Fruit fly (Drosophila melanogaster) whole organism, embryonic: ENCODE measurements around the gene Ca-Ma2d.

ENCODE experiments used
- Atf6 ChIP-seq: fragments of 200-800 bp; sonication (Bioruptor generic); IDR thresholded peaks from 2 replicates; pipeline ENCODE4 v1.3.6; 2022; ENCODE audit warnings: missing biosample characterization, missing genetic modification characterization
- CG1024 ChIP-seq: fragments of 200-800 bp; sonication (Bioruptor generic); IDR thresholded peaks from 2 replicates; pipeline ENCODE4 v1.3.6; 2022; ENCODE audit warnings: missing biosample characterization, missing genetic modification characterization
- CG10267 ChIP-seq: fragments of 200-800 bp; sonication (Bioruptor generic); optimal IDR thresholded peaks from 2 replicates; lab custom pipeline; 2018; ENCODE audit warnings: missing biosample characterization, mild to moderate bottlenecking, missing genetic modification characterization, moderate library complexity
- CG12104 ChIP-seq: fragments of 200-800 bp; sonication (Bioruptor generic); optimal IDR thresholded peaks from 3 replicates; lab custom pipeline; 2016; ENCODE audit warnings: missing biosample characterization, missing genetic modification characterization
- CG12744 ChIP-seq: fragments of 200-800 bp; sonication (Bioruptor generic); optimal IDR thresholded peaks from 2 replicates; lab custom pipeline; 2016; ENCODE audit warnings: missing biosample characterization, missing genetic modification characterization
- CG13424 ChIP-seq: fragments of 200-800 bp; sonication (Bioruptor generic); optimal IDR thresholded peaks from 2 replicates; lab custom pipeline; 2019; ENCODE audit warnings: missing biosample characterization, mild to moderate bottlenecking, missing genetic modification characterization, moderate library complexity
- CG13894 ChIP-seq: fragments of 200-800 bp; sonication (Bioruptor generic); optimal IDR thresholded peaks from 3 replicates; lab custom pipeline; 2018; ENCODE audit warnings: missing biosample characterization, mild to moderate bottlenecking, missing genetic modification characterization, moderate library complexity
- CG17385 ChIP-seq: fragments of 200-800 bp; sonication (Bioruptor generic); optimal IDR thresholded peaks from 3 replicates; lab custom pipeline; 2018; ENCODE audit warnings: missing biosample characterization, mild to moderate bottlenecking, missing genetic modification characterization
- CG2678 ChIP-seq: fragments of 200-800 bp; sonication (Bioruptor generic); optimal IDR thresholded peaks from 3 replicates; lab custom pipeline; 2019; ENCODE audit warnings: missing biosample characterization, mild to moderate bottlenecking, missing genetic modification characterization, moderate library complexity
- CG32532 ChIP-seq: fragments of 200-800 bp; sonication (Bioruptor generic); IDR thresholded peaks from 2 replicates; pipeline ENCODE4 v1.3.6; 2022; ENCODE audit warnings: missing biosample characterization, missing genetic modification characterization
- CG3995 ChIP-seq: fragments of 200-800 bp; sonication (Bioruptor generic); optimal IDR thresholded peaks from 3 replicates; lab custom pipeline; 2016; ENCODE audit warnings: missing biosample characterization, missing genetic modification characterization
- CG4707 ChIP-seq: fragments of 200-800 bp; sonication (Bioruptor generic); optimal IDR thresholded peaks from 2 replicates; lab custom pipeline; 2018; ENCODE audit warnings: missing biosample characterization, mild to moderate bottlenecking, missing genetic modification characterization, moderate library complexity
- CG6689 ChIP-seq: fragments of 200-800 bp; sonication (Bioruptor generic); IDR thresholded peaks from 2 replicates; pipeline ENCODE4 v1.3.6; 2022; ENCODE audit warnings: missing biosample characterization, missing genetic modification characterization
- CG8290 ChIP-seq, 3 experiments: fragments of 200-800 bp; sonication (Bioruptor generic); optimal IDR thresholded peaks; 2 replicates each; lab custom pipeline; 2016 to 2019; ENCODE audit warnings: missing biosample characterization in 3 of 3, missing genetic modification characterization in 3 of 3, mild to moderate bottlenecking in 2 of 3, moderate library complexity in 1 of 3
- CG9215 ChIP-seq: fragments of 200-800 bp; sonication (Bioruptor generic); IDR thresholded peaks from 2 replicates; pipeline ENCODE4 v1.3.6; 2022; ENCODE audit warnings: missing biosample characterization, missing genetic modification characterization
- CG9437 ChIP-seq: fragments of 200-800 bp; sonication (Bioruptor generic); optimal IDR thresholded peaks from 2 replicates; lab custom pipeline; 2018; ENCODE audit warnings: missing biosample characterization, mild to moderate bottlenecking, missing genetic modification characterization
- CG9609 ChIP-seq: fragments of 200-800 bp; sonication (Bioruptor generic); optimal IDR thresholded peaks from 3 replicates; lab custom pipeline; 2016; ENCODE audit warnings: missing biosample characterization, missing genetic modification characterization
- CG9797 ChIP-seq: fragments of 200-800 bp; sonication (Bioruptor generic); optimal IDR thresholded peaks from 3 replicates; lab custom pipeline; 2018; ENCODE audit warnings: missing biosample characterization, mild to moderate bottlenecking, missing genetic modification characterization
- CoRest ChIP-seq: fragments of 200-800 bp; sonication (Bioruptor generic); optimal IDR thresholded peaks from 3 replicates; lab custom pipeline; 2018; ENCODE audit warnings: missing biosample characterization, mild to moderate bottlenecking, missing genetic modification characterization, moderate library complexity
- Dfd ChIP-seq, 2 experiments: fragments of >200 bp; optimal IDR thresholded peaks; 2 replicates each; lab custom pipeline; 2017; ENCODE audit warnings: missing biosample characterization in 2 of 2, missing genetic modification characterization in 2 of 2
- Dll ChIP-seq: fragments of 200-800 bp; sonication (Bioruptor generic); IDR thresholded peaks from 4 replicates; pipeline ENCODE4 v1.3.6; 2022; ENCODE audit warnings: missing biosample characterization, missing genetic modification characterization; ENCODE audit not compliant: partially characterized antibody
- Elba2 ChIP-seq: fragments of 200-800 bp; sonication (Bioruptor generic); optimal IDR thresholded peaks from 3 replicates; lab custom pipeline; 2016; ENCODE audit warnings: missing biosample characterization, missing genetic modification characterization
- Lim3 ChIP-seq: fragments of 200-800 bp; sonication (Bioruptor generic); IDR thresholded peaks from 2 replicates; pipeline ENCODE4 v1.3.6; 2022; ENCODE audit warnings: missing biosample characterization, missing genetic modification characterization
- MTF-1 ChIP-seq: fragments of 200-800 bp; sonication (Bioruptor generic); optimal IDR thresholded peaks from 2 replicates; lab custom pipeline; 2018; ENCODE audit warnings: missing biosample characterization, mild to moderate bottlenecking, missing genetic modification characterization, borderline replicate concordance
- Mad ChIP-seq: fragments of 200-800 bp; sonication (Bioruptor generic); optimal IDR thresholded peaks from 2 replicates; lab custom pipeline; 2016; ENCODE audit warnings: missing biosample characterization, missing genetic modification characterization
- NC2β ChIP-seq: fragments of 200-800 bp; sonication (Bioruptor generic); optimal IDR thresholded peaks from 2 replicates; lab custom pipeline; 2016; ENCODE audit warnings: missing biosample characterization, missing genetic modification characterization
- NFAT ChIP-seq: fragments of 200-800 bp; sonication (Bioruptor generic); IDR thresholded peaks from 2 replicates; pipeline ENCODE4 v1.3.6; 2022; ENCODE audit warnings: missing biosample characterization, missing genetic modification characterization
- Scr ChIP-seq: fragments of 200-800 bp; sonication (Bioruptor generic); IDR thresholded peaks from 2 replicates; pipeline ENCODE4 v1.3.6; 2022; ENCODE audit warnings: missing biosample characterization, missing genetic modification characterization; ENCODE audit not compliant: partially characterized antibody
- Ssrp ChIP-seq: fragments of 200-800 bp; sonication (Bioruptor generic); optimal IDR thresholded peaks from 2 replicates; lab custom pipeline; 2018; ENCODE audit warnings: missing biosample characterization, mild to moderate bottlenecking, missing genetic modification characterization, moderate library complexity
- Vsx1 ChIP-seq: fragments of 200-800 bp; sonication (Bioruptor generic); optimal IDR thresholded peaks from 2 replicates; lab custom pipeline; 2017; ENCODE audit warnings: missing biosample characterization, mild to moderate bottlenecking, missing genetic modification characterization, missing genetic modification reagents
- Xbp1 ChIP-seq: fragments of 200-800 bp; sonication (Bioruptor generic); optimal IDR thresholded peaks from 3 replicates; lab custom pipeline; 2016; ENCODE audit warnings: missing biosample characterization, mild to moderate bottlenecking, missing genetic modification characterization
- bbx ChIP-seq: fragments of 200-800 bp; sonication (Bioruptor generic); IDR thresholded peaks from 2 replicates; pipeline ENCODE4 v1.3.6; 2022; ENCODE audit warnings: missing biosample characterization, missing genetic modification characterization; ENCODE audit not compliant: partially characterized antibody
- bigmax ChIP-seq: fragments of 200-800 bp; sonication (Bioruptor generic); optimal IDR thresholded peaks from 2 replicates; lab custom pipeline; 2018; ENCODE audit warnings: missing biosample characterization, mild to moderate bottlenecking, missing genetic modification characterization
- bowl ChIP-seq: fragments of 200-800 bp; sonication (Bioruptor generic); IDR thresholded peaks from 2 replicates; pipeline ENCODE4 v1.3.6; 2022; ENCODE audit warnings: missing biosample characterization, missing genetic modification characterization
- cad ChIP-seq: fragments of >200 bp; optimal IDR thresholded peaks from 2 replicates; lab custom pipeline; 2017; ENCODE audit warnings: missing biosample characterization, missing genetic modification characterization
- chinmo ChIP-seq: fragments of 200-800 bp; sonication (Bioruptor generic); IDR thresholded peaks from 4 replicates; pipeline ENCODE4 v1.3.6; 2022; ENCODE audit warnings: missing biosample characterization, missing genetic modification characterization; ENCODE audit not compliant: partially characterized antibody
- cwo ChIP-seq: fragments of 200-800 bp; sonication (Bioruptor generic); optimal IDR thresholded peaks from 3 replicates; lab custom pipeline; 2017; ENCODE audit warnings: missing biosample characterization, missing genetic modification characterization, mild to moderate bottlenecking, moderate library complexity, missing genetic modification reagents
- grn ChIP-seq: fragments of 200-800 bp; sonication (Bioruptor generic); optimal IDR thresholded peaks from 3 replicates; lab custom pipeline; 2017; ENCODE audit warnings: missing biosample characterization, missing genetic modification characterization
- hb ChIP-seq: fragments of 200-800 bp; sonication (Bioruptor generic); IDR thresholded peaks from 3 replicates; pipeline ENCODE4 v1.3.6; 2022; ENCODE audit warnings: missing biosample characterization, missing genetic modification characterization; ENCODE audit not compliant: partially characterized antibody
- jigr1 ChIP-seq: fragments of 200-800 bp; sonication (Bioruptor generic); IDR thresholded peaks from 3 replicates; pipeline ENCODE4 v1.3.6; 2022; ENCODE audit warnings: missing biosample characterization, missing genetic modification characterization
- jumu ChIP-seq: fragments of 200-800 bp; sonication (Bioruptor generic); optimal IDR thresholded peaks from 3 replicates; lab custom pipeline; 2016; ENCODE audit warnings: missing biosample characterization, missing genetic modification characterization
- mam ChIP-seq: fragments of 200-800 bp; sonication (Bioruptor generic); optimal IDR thresholded peaks from 3 replicates; lab custom pipeline; 2016; ENCODE audit warnings: missing biosample characterization, missing genetic modification characterization
- nerfin-1 ChIP-seq: fragments of 200-800 bp; sonication (Bioruptor generic); optimal IDR thresholded peaks from 3 replicates; lab custom pipeline; 2019; ENCODE audit warnings: missing biosample characterization, mild to moderate bottlenecking, missing genetic modification characterization, moderate library complexity
- nom ChIP-seq: fragments of 200-800 bp; sonication (Bioruptor generic); optimal IDR thresholded peaks from 2 replicates; lab custom pipeline; 2017; ENCODE audit warnings: missing biosample characterization, missing genetic modification characterization, mild to moderate bottlenecking, moderate library complexity, missing genetic modification reagents
- org-1 ChIP-seq: fragments of 200-800 bp; sonication (Bioruptor generic); optimal IDR thresholded peaks from 2 replicates; lab custom pipeline; 2017; ENCODE audit warnings: missing biosample characterization, missing genetic modification characterization
- pb ChIP-seq: fragments of 200-800 bp; sonication (Bioruptor generic); optimal IDR thresholded peaks from 3 replicates; lab custom pipeline; 2016; ENCODE audit warnings: missing biosample characterization, missing genetic modification characterization
- rib ChIP-seq: fragments of 200-800 bp; sonication (Bioruptor generic); IDR thresholded peaks from 2 replicates; pipeline ENCODE4 v1.3.6; 2022; ENCODE audit warnings: missing biosample characterization, missing genetic modification characterization
- slbo ChIP-seq: fragments of 200-800 bp; sonication (Bioruptor generic); IDR thresholded peaks from 2 replicates; pipeline ENCODE4 v1.3.6; 2022; ENCODE audit warnings: missing biosample characterization, missing genetic modification characterization
- trem ChIP-seq: fragments of 200-800 bp; optimal IDR thresholded peaks from 3 replicates; lab custom pipeline; 2019; ENCODE audit warnings: missing biosample characterization, mild to moderate bottlenecking, missing genetic modification characterization, moderate library complexity

Gene Ca-Ma2d

dm6 chr2L:16285692-16286359, 54.6 kb downstream of the Ca-Ma2d start (continued):
- TF ChIP-seq CG4707 (GFP tag; lab: Kevin White, UChicago): peak; percentile 71
- TF ChIP-seq cad: no peak
- peak; percentile 91 for TF ChIP-seq Ssrp (tag; lab: Kevin White, UChicago)
- peak; percentile 74 for TF ChIP-seq CG12744 (GFP tag; lab: Kevin White, UChicago)
- peak; percentile 85 for TF ChIP-seq NC2β (GFP tag; lab: Kevin White, UChicago)
- TF ChIP-seq Atf6 (GFP tag; lab: Robert Waterston, UW): no peak
- TF ChIP-seq bigmax (GFP tag; lab: Kevin White, UChicago): peak; percentile 36
- TF ChIP-seq Lim3: no peak
- TF ChIP-seq jigr1 (GFP tag; lab: Robert Waterston, UW): no peak
- TF ChIP-seq nerfin-1 (tag; lab: Kevin White, UChicago): peak; percentile 73
- peak; percentile 87 for TF ChIP-seq CG13424 (tag; lab: Kevin White, UChicago)
- no peak for TF ChIP-seq bowl (GFP tag; lab: Robert Waterston, UW)
- TF ChIP-seq CG8290 (GFP tag; optimal IDR thresholded peaks at IDR 0.05; lab: Kevin White, UChicago): peak; percentile 32
- TF ChIP-seq CG8290 (tag; optimal IDR thresholded peaks at IDR 0.05; lab: Kevin White, UChicago): peak in 1 of 2 experiments; percentile 93
- TF ChIP-seq trem (tag; lab: Kevin White, UChicago): peak; percentile 78
- peak; percentile 69 for TF ChIP-seq org-1 (GFP tag; lab: Kevin White, UChicago)
- TF ChIP-seq CG9215 (GFP tag; lab: Robert Waterston, UW): no peak
- no peak for TF ChIP-seq Dfd (GFP tag; optimal IDR thresholded peaks at IDR 0.05; lab: Kevin White, UChicago)
- TF ChIP-seq slbo: no peak
- peak; percentile 12 for TF ChIP-seq nom (GFP tag; lab: Kevin White, UChicago)
- peak; percentile 58 for TF ChIP-seq Vsx1 (GFP tag; lab: Kevin White, UChicago)
- TF ChIP-seq CG10267 (tag; lab: Kevin White, UChicago): peak; percentile 79
- TF ChIP-seq CG1024 (GFP tag; lab: Robert Waterston, UW): no peak
- peak; percentile 79 for TF ChIP-seq CG17385 (GFP tag; lab: Kevin White, UChicago)
- TF ChIP-seq Xbp1 (GFP tag; lab: Kevin White, UChicago): peak; percentile 93
- TF ChIP-seq CG2678: peak; percentile 92
- peak; percentile 91 for TF ChIP-seq CG9609 (GFP tag; lab: Kevin White, UChicago)
- TF ChIP-seq bbx: no peak
- TF ChIP-seq CG3995 (GFP tag; lab: Kevin White, UChicago): peak; percentile 23
- TF ChIP-seq cwo: peak; percentile 56
- TF ChIP-seq Mad (GFP tag; lab: Kevin White, UChicago): peak; percentile 85
- TF ChIP-seq mam (GFP tag; lab: Kevin White, UChicago): peak; percentile 91
- TF ChIP-seq rib (GFP tag; lab: Robert Waterston, UW): no peak
- TF ChIP-seq hb (GFP tag; lab: Robert Waterston, UW): no peak
- TF ChIP-seq CG13894 (tag; lab: Kevin White, UChicago): peak; percentile 76
- no peak for TF ChIP-seq CG9797 (GFP tag; lab: Kevin White, UChicago)
- peak; percentile 70 for TF ChIP-seq pb (GFP tag; lab: Kevin White, UChicago)
- no peak for TF ChIP-seq Scr (GFP tag; lab: Robert Waterston, UW)
- peak; percentile 46 for TF ChIP-seq Elba2 (GFP tag; lab: Kevin White, UChicago)
- TF ChIP-seq grn (GFP tag; lab: Kevin White, UChicago): peak; percentile 53
- TF ChIP-seq NFAT (GFP tag; lab: Robert Waterston, UW): no peak
- TF ChIP-seq CG6689: no peak
- TF ChIP-seq Dll (GFP tag; lab: Robert Waterston, UW): no peak
- TF ChIP-seq chinmo (GFP tag; lab: Robert Waterston, UW): no peak
- TF ChIP-seq jumu: peak; percentile 72
- TF ChIP-seq CG12104 (GFP tag; lab: Kevin White, UChicago): peak; percentile 77
- TF ChIP-seq CoRest (tag; lab: Kevin White, UChicago): peak; percentile 91
- TF ChIP-seq CG32532 (GFP tag; lab: Robert Waterston, UW): no peak
- TF ChIP-seq MTF-1 (GFP tag; lab: Kevin White, UChicago): peak; percentile 67
- TF ChIP-seq CG9437 (GFP tag; lab: Kevin White, UChicago): peak; percentile 56
